Worm (Caenorhabditis elegans) whole organism, young adult: Measurements from ENCODE around the gene Y39A1A.20.

Source experiments
- B0035.1 ChIP-seq: sonication (generic microtip); optimal IDR thresholded peaks from 2 replicates; lab custom pipeline; 2016; ENCODE audit warnings: missing genetic modification characterization, mild to moderate bottlenecking, missing compliant biosample characterization, missing genotype, missing genetic modification reagents
- C06A6.2 ChIP-seq: fragments of 200-800 bp; sonication (Bioruptor generic); conservative IDR thresholded peaks from 2 replicates; pipeline ENCODE4 v1.3.6; 2022; ENCODE audit warnings: missing genetic modification characterization, missing compliant biosample characterization
- D2030.7 ChIP-seq: fragments of 200-800 bp; sonication (Bioruptor generic); IDR thresholded peaks from 2 replicates; pipeline ENCODE4 v1.3.6; 2022; ENCODE audit warnings: missing genetic modification reagents, missing genetic modification characterization, missing compliant biosample characterization
- F22D6.2 ChIP-seq: sonication (generic microtip); optimal IDR thresholded peaks from 2 replicates; lab custom pipeline; 2016; ENCODE audit warnings: mild to moderate bottlenecking, missing genetic modification characterization, missing compliant biosample characterization
- F23B12.7 ChIP-seq: sonication (generic microtip); optimal IDR thresholded peaks from 2 replicates; lab custom pipeline; 2017; ENCODE audit warnings: missing genetic modification characterization, mild to moderate bottlenecking, missing compliant biosample characterization, antibody characterized with exemption, moderate library complexity; ENCODE audit not compliant: insufficient read depth
- F37B4.10 ChIP-seq: fragments of 200-800 bp; sonication (Bioruptor generic); IDR thresholded peaks from 2 replicates; pipeline ENCODE4 v1.3.6; 2022; ENCODE audit warnings: missing genetic modification characterization, missing compliant biosample characterization
- F57A8.1 ChIP-seq: fragments of 200-800 bp; sonication (Bioruptor generic); optimal IDR thresholded peaks from 2 replicates; lab custom pipeline; 2018; ENCODE audit warnings: mild to moderate bottlenecking, missing genetic modification characterization, moderate library complexity, missing compliant biosample characterization
- K11D2.4 ChIP-seq: fragments of 200-800 bp; sonication (Bioruptor generic); IDR thresholded peaks from 2 replicates; pipeline ENCODE4 v1.3.6; 2022; ENCODE audit warnings: missing genetic modification reagents, missing genetic modification characterization, missing compliant biosample characterization
- Y67H2A.10 ChIP-seq: fragments of 200-800 bp; sonication (Bioruptor generic); conservative IDR thresholded peaks from 2 replicates; pipeline ENCODE4 v1.3.6; 2022; ENCODE audit warnings: missing genetic modification reagents, missing genetic modification characterization, missing compliant biosample characterization
- ZK185.1 ChIP-seq: sonication (generic microtip); optimal IDR thresholded peaks from 2 replicates; lab custom pipeline; 2016; ENCODE audit warnings: mild to moderate bottlenecking, missing genetic modification characterization, missing compliant biosample characterization; ENCODE audit not compliant: poor library complexity, severe bottlenecking
- akir-1 ChIP-seq: fragments of 200-800 bp; sonication (Bioruptor generic); optimal IDR thresholded peaks from 2 replicates; lab custom pipeline; 2018; ENCODE audit warnings: mild to moderate bottlenecking, missing genetic modification characterization, moderate library complexity, missing compliant biosample characterization
- ama-1 ChIP-seq, 3 experiments: fragments of 150-350 bp in 1 of 3; sonication (generic microtip) in 2 of 3; optimal IDR thresholded peaks; 2 replicates each; lab custom pipeline; 2014 to 2018; ENCODE audit warnings: missing biosample characterization in 2 of 3, missing genetic modification characterization in 2 of 3, missing genetic modification reagents in 2 of 3
- aptf-2 ChIP-seq: fragments of 200-800 bp; sonication (Bioruptor generic); conservative IDR thresholded peaks from 2 replicates; pipeline ENCODE4 v1.3.6; 2022; ENCODE audit warnings: missing genetic modification reagents, missing genetic modification characterization, missing compliant biosample characterization
- atf-7 ChIP-seq: sonication (generic microtip); optimal IDR thresholded peaks from 2 replicates; lab custom pipeline; 2017; ENCODE audit warnings: mild to moderate bottlenecking, missing genetic modification characterization, missing compliant biosample characterization
- attf-5 ChIP-seq: fragments of 200-800 bp; sonication (Bioruptor generic); optimal IDR thresholded peaks from 2 replicates; lab custom pipeline; 2018; ENCODE audit warnings: mild to moderate bottlenecking, missing genetic modification characterization, missing compliant biosample characterization
- attf-6 ChIP-seq: fragments of 200-800 bp; sonication (Bioruptor generic); IDR thresholded peaks from 2 replicates; pipeline ENCODE4 v1.3.6; 2022; ENCODE audit warnings: missing genetic modification reagents, missing genetic modification characterization, missing compliant biosample characterization
- bed-1 ChIP-seq: fragments of 200-800 bp; sonication (Bioruptor generic); IDR thresholded peaks from 2 replicates; pipeline ENCODE4 v1.3.6; 2022; ENCODE audit warnings: missing genetic modification reagents, missing genetic modification characterization, missing compliant biosample characterization
- ccch-3 ChIP-seq: fragments of 200-800 bp; sonication (Bioruptor generic); optimal IDR thresholded peaks from 2 replicates; lab custom pipeline; 2018; ENCODE audit warnings: mild to moderate bottlenecking, missing genetic modification characterization, missing compliant biosample characterization
- cebp-1 ChIP-seq, 2 experiments: fragments of 200-800 bp in 1 of 2; sonication (Bioruptor generic) in 1 of 2; sonication (generic microtip) in 1 of 2; IDR thresholded peaks in 1 of 2; optimal IDR thresholded peaks in 1 of 2; 2 replicates each; pipeline versions ENCODE4 v1.3.6 to Lab custom; 2017 to 2022; ENCODE audit warnings: missing compliant biosample characterization in 2 of 2, missing genetic modification characterization in 2 of 2, mild to moderate bottlenecking in 1 of 2, missing genetic modification reagents in 1 of 2, moderate library complexity in 1 of 2
- ceh-100 ChIP-seq: fragments of 200-800 bp; sonication (Bioruptor generic); IDR thresholded peaks from 2 replicates; pipeline ENCODE4 v1.3.6; 2022; ENCODE audit warnings: missing genetic modification reagents, missing genetic modification characterization, missing compliant biosample characterization
- ceh-27 ChIP-seq: fragments of 200-800 bp; sonication (Bioruptor generic); optimal IDR thresholded peaks from 2 replicates; lab custom pipeline; 2018; ENCODE audit warnings: mild to moderate bottlenecking, missing genetic modification characterization, moderate library complexity, missing compliant biosample characterization
- ceh-40 ChIP-seq: fragments of 200-800 bp; sonication (Bioruptor generic); IDR thresholded peaks from 2 replicates; pipeline ENCODE4 v1.3.6; 2022; ENCODE audit warnings: missing genetic modification characterization, missing compliant biosample characterization
- chd-7 ChIP-seq: sonication (generic microtip); optimal IDR thresholded peaks from 2 replicates; lab custom pipeline; 2016; ENCODE audit warnings: mild to moderate bottlenecking, missing genetic modification characterization, moderate library complexity, missing compliant biosample characterization
- dox-1 ChIP-seq: fragments of 200-800 bp; sonication (Bioruptor generic); IDR thresholded peaks from 2 replicates; pipeline ENCODE4 v1.3.6; 2022; ENCODE audit warnings: missing genetic modification reagents, missing genetic modification characterization, missing compliant biosample characterization
- fkh-3 ChIP-seq: sonication (generic microtip); optimal IDR thresholded peaks from 2 replicates; lab custom pipeline; 2016; ENCODE audit warnings: mild to moderate bottlenecking, missing genetic modification characterization, missing compliant biosample characterization
- let-526 ChIP-seq: fragments of 200-800 bp; sonication (Bioruptor generic); IDR thresholded peaks from 2 replicates; pipeline ENCODE4 v1.3.6; 2022; ENCODE audit warnings: missing genetic modification reagents, missing genetic modification characterization, missing compliant biosample characterization
- let-607 ChIP-seq, 2 experiments: fragments of 200-800 bp in 1 of 2; sonication (Bioruptor generic) in 1 of 2; sonication (generic microtip) in 1 of 2; optimal IDR thresholded peaks; 2 replicates each; lab custom pipeline; 2016 to 2018; ENCODE audit warnings: mild to moderate bottlenecking in 2 of 2, missing compliant biosample characterization in 2 of 2, missing genetic modification characterization in 2 of 2, moderate library complexity in 2 of 2, missing genotype in 1 of 2
- lin-26 ChIP-seq: fragments of 200-800 bp; sonication (Bioruptor generic); IDR thresholded peaks from 2 replicates; pipeline ENCODE4 v1.3.6; 2022; ENCODE audit warnings: missing genetic modification reagents, missing genetic modification characterization, missing compliant biosample characterization
- lin-54 ChIP-seq: fragments of 200-800 bp; sonication (Bioruptor generic); optimal IDR thresholded peaks from 2 replicates; lab custom pipeline; 2018; ENCODE audit warnings: mild to moderate bottlenecking, missing genetic modification characterization, missing compliant biosample characterization
- mcd-1 ChIP-seq: fragments of 200-800 bp; sonication (Bioruptor generic); IDR thresholded peaks from 2 replicates; pipeline ENCODE4 v1.3.6; 2022; ENCODE audit warnings: missing genetic modification reagents, missing genetic modification characterization, missing compliant biosample characterization
- mes-4 ChIP-seq: sonication (generic microtip); optimal IDR thresholded peaks from 2 replicates; lab custom pipeline; 2016; ENCODE audit warnings: missing genotype, missing genetic modification characterization, missing compliant biosample characterization
- nhr-27 ChIP-seq: fragments of 200-800 bp; sonication (Bioruptor generic); optimal IDR thresholded peaks from 2 replicates; lab custom pipeline; 2018; ENCODE audit warnings: mild to moderate bottlenecking, missing genetic modification characterization, moderate library complexity, missing compliant biosample characterization
- nhr-80 ChIP-seq: sonication (generic microtip); optimal IDR thresholded peaks from 2 replicates; lab custom pipeline; 2016; ENCODE audit warnings: missing genetic modification characterization, missing compliant biosample characterization
- pbrm-1 ChIP-seq: fragments of 200-800 bp; sonication (Bioruptor generic); IDR thresholded peaks from 2 replicates; pipeline ENCODE4 v1.3.6; 2022; ENCODE audit warnings: missing genetic modification reagents, missing genetic modification characterization, missing compliant biosample characterization
- rpc-1 ChIP-seq, 2 experiments: fragments of 150-350 bp in 1 of 2; sonication (generic microtip) in 1 of 2; optimal IDR thresholded peaks; 2 replicates each; lab custom pipeline; 2014 to 2018; ENCODE audit warnings: missing biosample characterization in 1 of 2, missing genetic modification characterization in 1 of 2, missing genetic modification reagents in 1 of 2, missing genotype in 1 of 2
- snpc-4 ChIP-seq, 5 experiments: fragments of 150-350 bp in 1 of 5; sonication (generic microtip) in 4 of 5; optimal IDR thresholded peaks; 2 replicates each; lab custom pipeline; 2014 to 2018; ENCODE audit warnings: missing genetic modification characterization in 5 of 5, missing biosample characterization in 3 of 5, antibody characterized with exemption in 2 of 5, mild to moderate bottlenecking in 2 of 5, missing compliant biosample characterization in 2 of 5, missing genotype in 2 of 5, moderate library complexity in 2 of 5, missing genetic modification reagents in 1 of 5
- somi-1 ChIP-seq: fragments of 200-800 bp; sonication (Bioruptor generic); optimal IDR thresholded peaks from 2 replicates; lab custom pipeline; 2018; ENCODE audit warnings: mild to moderate bottlenecking, missing genetic modification characterization, missing compliant biosample characterization
- tbp1 ChIP-seq: fragments of 200-800 bp; sonication (Bioruptor generic); optimal IDR thresholded peaks from 2 replicates; lab custom pipeline; 2018; ENCODE audit warnings: mild to moderate bottlenecking, missing genetic modification characterization, missing compliant biosample characterization
- tlf-1 ChIP-seq: fragments of 200-800 bp; sonication (Bioruptor generic); optimal IDR thresholded peaks from 2 replicates; lab custom pipeline; 2018; ENCODE audit warnings: mild to moderate bottlenecking, missing genetic modification characterization, missing compliant biosample characterization
- xnd-1 ChIP-seq: sonication (generic microtip); optimal IDR thresholded peaks from 2 replicates; lab custom pipeline; 2016; ENCODE audit warnings: missing genotype, missing genetic modification reagents, missing genetic modification characterization, missing compliant biosample characterization
- zim-3 ChIP-seq: sonication (generic microtip); optimal IDR thresholded peaks from 2 replicates; lab custom pipeline; 2017; ENCODE audit warnings: mild to moderate bottlenecking, missing genetic modification characterization, moderate library complexity, missing compliant biosample characterization
- ztf-18 ChIP-seq: sonication (generic microtip); optimal IDR thresholded peaks from 2 replicates; lab custom pipeline; 2016; ENCODE audit warnings: missing genotype, mild to moderate bottlenecking, missing genetic modification characterization, missing compliant biosample characterization

Y39A1A.20 gene

DNA sequence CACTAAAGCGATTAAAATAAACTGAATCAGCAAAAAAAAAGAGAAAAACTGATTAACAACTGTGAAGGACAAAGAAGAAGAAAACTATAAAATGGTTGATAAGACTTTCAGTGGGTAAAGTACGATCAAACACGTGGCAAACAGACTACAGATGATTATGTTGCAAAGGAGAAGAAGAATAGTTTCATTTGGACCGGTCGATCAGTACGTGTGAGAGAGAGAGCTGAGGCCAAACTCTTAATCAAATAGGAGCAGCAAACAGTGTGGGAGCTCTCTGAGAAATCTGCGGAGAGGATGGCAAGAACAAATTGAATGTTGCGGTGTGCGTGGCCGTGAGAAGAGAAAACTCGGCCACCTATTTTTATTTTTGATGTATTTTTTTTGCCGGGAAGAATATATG, 18.7 kb upstream of the Y39A1A.20 start (continued):
- TF ChIP-seq attf-6 (GFP tag; lab: Robert Waterston, UW) = no peak
- no peak for TF ChIP-seq F57A8.1
- TF ChIP-seq rpc-1 (optimal IDR thresholded peaks at IDR 0.05; lab: Kevin White, UChicago) = no peak
- TF ChIP-seq rpc-1 (tag; optimal IDR thresholded peaks at IDR 0.05; lab: Kevin White, UChicago) = no peak
- no peak for TF ChIP-seq nhr-27 (tag; lab: Kevin White, UChicago)
- TF ChIP-seq let-526 (GFP tag; lab: Robert Waterston, UW) = no peak
- TF ChIP-seq, all 124 proteins: peak for 13

DNA sequence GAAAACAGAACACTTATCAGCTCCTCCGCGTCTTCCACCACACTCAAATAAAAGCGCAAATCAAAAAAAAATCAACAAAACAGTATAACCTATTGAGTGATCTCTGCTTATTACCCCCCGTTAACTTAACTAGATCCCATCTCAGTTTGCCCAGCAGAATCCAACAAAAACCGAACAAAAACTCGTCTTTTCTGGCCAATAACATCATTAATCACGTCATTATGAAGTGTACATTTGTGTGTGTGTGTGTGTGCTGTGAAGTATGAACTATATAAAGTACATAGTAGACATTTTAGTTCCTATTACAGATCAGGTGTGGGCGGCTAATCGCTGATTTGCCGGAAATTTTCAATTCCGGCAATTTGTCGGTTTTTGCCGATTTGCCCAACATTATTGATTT, 17.7 kb upstream of the Y39A1A.20 start:
- TF ChIP-seq let-607 (tag; optimal IDR thresholded peaks at IDR 0.05; lab: Kevin White, UChicago) (peak in 1 of 2 experiments; percentile 14), ama-1 (optimal IDR thresholded peaks at IDR 0.05; lab: Kevin White, UChicago) (no peak), ama-1 (GFP tag; optimal IDR thresholded peaks at IDR 0.05; lab: Kevin White, UChicago) (no peak)

DNA sequence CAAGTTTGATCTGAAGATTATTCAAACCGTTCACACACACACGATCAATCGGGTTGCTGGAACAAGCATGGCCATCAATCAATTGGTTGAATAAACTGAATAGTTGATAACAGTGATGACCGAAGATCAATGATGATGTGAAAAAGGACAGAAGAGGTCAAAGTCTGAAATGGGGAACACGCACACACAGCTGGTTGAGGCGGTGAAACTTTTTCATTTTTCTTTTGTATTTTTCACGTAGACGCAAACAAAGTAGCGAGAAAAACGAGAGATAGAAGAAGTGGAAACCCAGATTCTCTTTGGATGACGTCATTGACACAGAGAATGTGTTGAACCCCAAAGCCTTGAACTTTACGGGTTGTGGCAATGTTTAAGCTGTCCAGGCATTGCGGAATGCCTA, 17.1 kb upstream of the Y39A1A.20 start:
- TF ChIP-seq ceh-100 (GFP tag; lab: Robert Waterston, UW) (no peak), ZK185.1 (tag; lab: Kevin White, UChicago) (peak; percentile 69), chd-7 (tag; lab: Kevin White, UChicago) (peak; percentile 60), attf-5 (GFP tag; lab: Kevin White, UChicago) (peak; percentile 46), B0035.1 (tag; lab: Kevin White, UChicago) (peak; percentile 56), D2030.7 (GFP tag; lab: Robert Waterston, UW) (no peak), ztf-18 (tag; lab: Kevin White, UChicago) (peak; percentile 3), K11D2.4 (peak; percentile 71), F37B4.10 (GFP tag; lab: Robert Waterston, UW) (0 out of 2 replicates have a peak, but pooled peaks have one; percentile 52), F23B12.7 (peak; percentile 2), mes-4 (tag; lab: Kevin White, UChicago) (no peak), pbrm-1 (0 out of 2 replicates have a peak, but pooled peaks have one; percentile 7), ceh-40 (0 out of 2 replicates have a peak, but pooled peaks have one; percentile 37), fkh-3 (no peak), xnd-1 (tag; lab: Kevin White, UChicago) (no peak), ccch-3 (GFP tag; lab: Kevin White, UChicago) (no peak), aptf-2 (GFP tag; lab: Robert Waterston, UW) (no peak), ceh-27 (peak; percentile 32), lin-26 (GFP tag; lab: Robert Waterston, UW) (peak; percentile 40; the same call in 1 of the 2 replicates), Y67H2A.10 (GFP tag; lab: Robert Waterston, UW) (no peak), C06A6.2 (peak; percentile 53; the same call in 1 of the 2 replicates), tlf-1 (peak; percentile 24), nhr-80 (tag; lab: Kevin White, UChicago) (peak; percentile 89), lin-54 (GFP tag; lab: Kevin White, UChicago) (peak; percentile 24), akir-1 (GFP tag; lab: Kevin White, UChicago) (no peak), snpc-4 (GFP tag; optimal IDR thresholded peaks at IDR 0.05; lab: Kevin White, UChicago) (no peak), snpc-4 (tag; optimal IDR thresholded peaks at IDR 0.05; lab: Kevin White, UChicago) (peak in 2 of 4 experiments; percentile 4 to 19), zim-3 (tag; lab: Kevin White, UChicago) (no peak), F22D6.2 (tag; lab: Kevin White, UChicago) (peak; percentile 65), bed-1 (GFP tag; lab: Robert Waterston, UW) (no peak), cebp-1 (GFP tag; IDR thresholded peaks at IDR 0.05; lab: Robert Waterston, UW) (no peak), cebp-1 (tag; optimal IDR thresholded peaks at IDR 0.05; lab: Kevin White, UChicago) (peak; percentile 63), somi-1 (peak; percentile 89), atf-7 (peak; percentile 96), dox-1 (GFP tag; lab: Robert Waterston, UW) (peak; percentile 57; the same call in 1 of the 2 replicates), attf-6 (GFP tag; lab: Robert Waterston, UW) (no peak), mcd-1 (GFP tag; lab: Robert Waterston, UW) (peak; percentile 6; the same call in 1 of the 2 replicates), ama-1 (optimal IDR thresholded peaks at IDR 0.05; lab: Kevin White, UChicago) (peak; percentile 75), ama-1 (GFP tag; optimal IDR thresholded peaks at IDR 0.05; lab: Kevin White, UChicago) (no peak), tbp1 (peak; percentile 43)
